Worm (Caenorhabditis elegans): ENCODE measurements around the gene rhi-1.

- TF ChIP-seq nhr-11 (tag; optimal IDR thresholded peaks at IDR 0.05) (no peak), ceh-6 (GFP tag; optimal IDR thresholded peaks at IDR 0.05) (no peak), sox-2 (GFP tag; IDR thresholded peaks at IDR 0.05) (no peak), hlh-13 (GFP tag; optimal IDR thresholded peaks at IDR 0.05) (no peak), K02D7.2 (tag; optimal IDR thresholded peaks at IDR 0.05) (no peak), ceh-18 (tag; optimal IDR thresholded peaks at IDR 0.05) (no peak)
These were observed 15.0 kb downstream of the rhi-1 start for ce11 chrX:4523315-4523714.

All from whole organism, late embryonic.